Fruit fly (Drosophila melanogaster) whole organism, embryonic: ENCODE measurements around the gene CG8944.

Experiments used
- Atf-2 ChIP-seq: fragments of 200-800 bp; sonication (Bioruptor generic); optimal IDR thresholded peaks from 2 replicates; lab custom pipeline; 2016; ENCODE audit warnings: missing biosample characterization, missing genetic modification characterization
- Atf3 ChIP-seq: fragments of 200-800 bp; sonication (Bioruptor generic); optimal IDR thresholded peaks from 3 replicates; lab custom pipeline; 2016; ENCODE audit warnings: missing biosample characterization, missing genetic modification characterization
- CG10209 ChIP-seq: fragments of 200-800 bp; sonication (Bioruptor generic); optimal IDR thresholded peaks from 3 replicates; lab custom pipeline; 2017; ENCODE audit warnings: missing biosample characterization, mild to moderate bottlenecking, missing genetic modification characterization, missing genetic modification reagents
- CG10543 ChIP-seq: fragments of 200-800 bp; sonication (Bioruptor generic); optimal IDR thresholded peaks from 3 replicates; lab custom pipeline; 2017; ENCODE audit warnings: missing biosample characterization, mild to moderate bottlenecking, missing genetic modification characterization, moderate library complexity
- CG11456 ChIP-seq: fragments of 200-800 bp; sonication (Bioruptor generic); IDR thresholded peaks from 3 replicates; pipeline ENCODE4 v1.3.6; 2022; ENCODE audit warnings: missing biosample characterization, missing genetic modification characterization
- CG12155 ChIP-seq: fragments of 200-800 bp; sonication (Bioruptor generic); optimal IDR thresholded peaks from 3 replicates; lab custom pipeline; 2016; ENCODE audit warnings: missing biosample characterization, missing genetic modification characterization
- CG13424 ChIP-seq: fragments of 200-800 bp; sonication (Bioruptor generic); optimal IDR thresholded peaks from 2 replicates; lab custom pipeline; 2019; ENCODE audit warnings: missing biosample characterization, mild to moderate bottlenecking, missing genetic modification characterization, moderate library complexity
- CG13775 ChIP-seq: fragments of 200-800 bp; sonication (Bioruptor generic); optimal IDR thresholded peaks from 3 replicates; lab custom pipeline; 2017; ENCODE audit warnings: missing biosample characterization, mild to moderate bottlenecking, missing genetic modification characterization
- CG1602 ChIP-seq: fragments of 200-800 bp; sonication (Bioruptor generic); optimal IDR thresholded peaks from 3 replicates; lab custom pipeline; 2016; ENCODE audit warnings: missing biosample characterization, missing genetic modification characterization
- CG16779 ChIP-seq: fragments of 200-800 bp; sonication (Bioruptor generic); IDR thresholded peaks from 2 replicates; pipeline ENCODE4 v1.3.6; 2022; ENCODE audit warnings: missing biosample characterization, missing genetic modification characterization
- CG17328 ChIP-seq: fragments of 200-800 bp; sonication (Bioruptor generic); IDR thresholded peaks from 2 replicates; pipeline ENCODE4 v1.3.6; 2022; ENCODE audit warnings: missing biosample characterization, missing genetic modification characterization
- CG17802 ChIP-seq: fragments of 200-800 bp; sonication (Bioruptor generic); optimal IDR thresholded peaks from 2 replicates; lab custom pipeline; 2018; ENCODE audit warnings: missing biosample characterization, mild to moderate bottlenecking, missing genetic modification characterization, moderate library complexity
- CG18619 ChIP-seq: fragments of 200-800 bp; sonication (Bioruptor generic); optimal IDR thresholded peaks from 3 replicates; lab custom pipeline; 2017; ENCODE audit warnings: missing biosample characterization, mild to moderate bottlenecking, missing genetic modification characterization
- CG30020 ChIP-seq: fragments of 200-800 bp; optimal IDR thresholded peaks from 2 replicates; lab custom pipeline; 2019; ENCODE audit warnings: missing biosample characterization, mild to moderate bottlenecking, missing genetic modification characterization, moderate library complexity
- CG33557 ChIP-seq: fragments of 200-800 bp; sonication (Bioruptor generic); optimal IDR thresholded peaks from 2 replicates; lab custom pipeline; 2019; ENCODE audit warnings: missing biosample characterization, mild to moderate bottlenecking, missing genetic modification characterization, moderate library complexity
- CG4328 ChIP-seq: fragments of 200-800 bp; sonication (Bioruptor generic); optimal IDR thresholded peaks from 3 replicates; lab custom pipeline; 2017; ENCODE audit warnings: missing biosample characterization, missing genetic modification reagents, missing genetic modification characterization
- CG43689 ChIP-seq: fragments of 200-800 bp; sonication (Bioruptor generic); IDR thresholded peaks from 2 replicates; pipeline ENCODE4 v1.3.6; 2022; ENCODE audit warnings: missing biosample characterization, missing genetic modification characterization
- CG4820 ChIP-seq: fragments of 200-800 bp; sonication (Bioruptor generic); optimal IDR thresholded peaks from 3 replicates; lab custom pipeline; 2016; ENCODE audit warnings: missing biosample characterization, missing genetic modification characterization
- CG9876 ChIP-seq: fragments of 200-800 bp; sonication (Bioruptor generic); optimal IDR thresholded peaks from 2 replicates; lab custom pipeline; 2016; ENCODE audit warnings: missing biosample characterization, missing genetic modification characterization
- CTCF ChIP-seq: fragments of 200-800 bp; sonication (Bioruptor generic); optimal IDR thresholded peaks from 2 replicates; lab custom pipeline; 2017; ENCODE audit warnings: missing biosample characterization, mild to moderate bottlenecking, missing genetic modification characterization, moderate library complexity
- CkIIα-i1 ChIP-seq: fragments of 200-800 bp; sonication (Bioruptor generic); IDR thresholded peaks from 2 replicates; pipeline ENCODE4 v1.3.6; 2022; ENCODE audit warnings: missing biosample characterization, missing genetic modification characterization
- Dip2 ChIP-seq: fragments of 200-800 bp; sonication (Bioruptor generic); IDR thresholded peaks from 2 replicates; pipeline ENCODE4 v1.3.6; 2022; ENCODE audit warnings: missing biosample characterization, missing genetic modification characterization
- Drgx ChIP-seq: fragments of 200-800 bp; sonication (Bioruptor generic); IDR thresholded peaks from 2 replicates; pipeline ENCODE4 v1.3.6; 2022; ENCODE audit warnings: missing biosample characterization, missing genetic modification characterization
- Fer3 ChIP-seq: fragments of 200-800 bp; sonication (Bioruptor generic); optimal IDR thresholded peaks from 2 replicates; lab custom pipeline; 2018; ENCODE audit warnings: missing biosample characterization, mild to moderate bottlenecking, missing genetic modification characterization, moderate library complexity
- HLH4C ChIP-seq: fragments of 200-800 bp; sonication (Bioruptor generic); IDR thresholded peaks from 3 replicates; pipeline ENCODE4 v1.3.6; 2022; ENCODE audit warnings: missing biosample characterization, missing genetic modification characterization; ENCODE audit not compliant: partially characterized antibody
- Nf-YB ChIP-seq: fragments of 200-800 bp; sonication (Bioruptor generic); optimal IDR thresholded peaks from 3 replicates; lab custom pipeline; 2019; ENCODE audit warnings: missing biosample characterization, mild to moderate bottlenecking, missing genetic modification characterization, moderate library complexity
- PHDP ChIP-seq: fragments of 200-800 bp; sonication (Bioruptor generic); optimal IDR thresholded peaks from 3 replicates; lab custom pipeline; 2018; ENCODE audit warnings: missing biosample characterization, mild to moderate bottlenecking, missing genetic modification characterization, moderate library complexity
- Pdp1 ChIP-seq, 2 experiments: fragments of 200-800 bp; sonication (Bioruptor generic); optimal IDR thresholded peaks; 3 replicates each; lab custom pipeline; 2016; ENCODE audit warnings: missing biosample characterization in 2 of 2, missing genetic modification characterization in 2 of 2, mild to moderate bottlenecking in 1 of 2, moderate library complexity in 1 of 2
- Six4 ChIP-seq: fragments of 200-800 bp; sonication (Bioruptor generic); optimal IDR thresholded peaks from 2 replicates; lab custom pipeline; 2016; ENCODE audit warnings: missing biosample characterization, missing genetic modification characterization
- Spps ChIP-seq: fragments of 200-800 bp; sonication (Bioruptor generic); optimal IDR thresholded peaks from 2 replicates; lab custom pipeline; 2018; ENCODE audit warnings: missing biosample characterization, mild to moderate bottlenecking, missing genetic modification characterization
- abd-A ChIP-seq: fragments of 200-800 bp; sonication (Bioruptor generic); optimal IDR thresholded peaks from 3 replicates; lab custom pipeline; 2019; ENCODE audit warnings: missing biosample characterization, mild to moderate bottlenecking, missing genetic modification characterization, moderate library complexity
- cas ChIP-seq: fragments of 200-800 bp; sonication (Bioruptor generic); IDR thresholded peaks from 2 replicates; pipeline ENCODE4 v1.3.6; 2022; ENCODE audit warnings: missing biosample characterization, missing genetic modification characterization
- dpn ChIP-seq, 2 experiments: fragments of 200-800 bp; sonication (Bioruptor generic); optimal IDR thresholded peaks; 3 replicates each; lab custom pipeline; 2016; ENCODE audit warnings: missing biosample characterization in 2 of 2, missing genetic modification characterization in 2 of 2
- ewg ChIP-seq: fragments of 200-800 bp; sonication (Bioruptor generic); optimal IDR thresholded peaks from 3 replicates; lab custom pipeline; 2017; ENCODE audit warnings: mild to moderate bottlenecking, missing biosample characterization, missing genetic modification reagents, missing genetic modification characterization
- grau ChIP-seq: fragments of 200-800 bp; optimal IDR thresholded peaks from 3 replicates; lab custom pipeline; 2019; ENCODE audit warnings: missing biosample characterization, mild to moderate bottlenecking, missing genetic modification characterization, moderate library complexity
- h ChIP-seq: fragments of >200 bp; optimal IDR thresholded peaks from 2 replicates; lab custom pipeline; 2017
- insv ChIP-seq, 2 experiments: fragments of 200-800 bp; sonication (Bioruptor generic); optimal IDR thresholded peaks; 3 replicates each; lab custom pipeline; 2016 to 2018; ENCODE audit warnings: missing biosample characterization in 2 of 2, missing genetic modification characterization in 2 of 2
- ken ChIP-seq: fragments of 200-800 bp; sonication (Bioruptor generic); IDR thresholded peaks from 3 replicates; pipeline ENCODE4 v1.3.6; 2022; ENCODE audit warnings: missing biosample characterization, missing genetic modification characterization
- nom ChIP-seq: fragments of 200-800 bp; sonication (Bioruptor generic); optimal IDR thresholded peaks from 2 replicates; lab custom pipeline; 2017; ENCODE audit warnings: missing biosample characterization, missing genetic modification characterization, mild to moderate bottlenecking, moderate library complexity, missing genetic modification reagents
- pan ChIP-seq, 4 experiments: fragments of >200 bp in 3 of 4; fragments of 200-800 bp in 1 of 4; sonication (Bioruptor generic) in 1 of 4; optimal IDR thresholded peaks in 3 of 4; IDR thresholded peaks in 1 of 4; 2 replicates each; pipeline versions ENCODE4 v1.3.6 to Lab custom; 2017 to 2022; ENCODE audit warnings: missing biosample characterization in 2 of 4, missing genetic modification characterization in 2 of 4, mixed read lengths in 1 of 4
- pnt ChIP-seq: fragments of 200-800 bp; sonication (Bioruptor generic); optimal IDR thresholded peaks from 3 replicates; lab custom pipeline; 2016; ENCODE audit warnings: missing biosample characterization, missing genetic modification characterization
- pum ChIP-seq: fragments of 200-800 bp; sonication (Bioruptor generic); optimal IDR thresholded peaks from 2 replicates; lab custom pipeline; 2016; ENCODE audit warnings: missing biosample characterization, missing genetic modification characterization
- pzg ChIP-seq: fragments of 200-800 bp; sonication (Bioruptor generic); optimal IDR thresholded peaks from 3 replicates; lab custom pipeline; 2018; ENCODE audit warnings: missing biosample characterization, mild to moderate bottlenecking, missing genetic modification characterization, moderate library complexity
- ranshi ChIP-seq: fragments of 200-800 bp; sonication (Bioruptor generic); IDR thresholded peaks from 2 replicates; pipeline ENCODE4 v1.3.6; 2022; ENCODE audit warnings: missing biosample characterization, missing genetic modification characterization
- seq ChIP-seq: fragments of 200-800 bp; sonication (Bioruptor generic); IDR thresholded peaks from 2 replicates; pipeline ENCODE4 v1.3.6; 2022; ENCODE audit warnings: missing biosample characterization, missing genetic modification characterization
- sob ChIP-seq: fragments of 200-800 bp; sonication (Bioruptor generic); IDR thresholded peaks from 2 replicates; pipeline ENCODE4 v1.3.6; 2022; ENCODE audit warnings: missing biosample characterization, missing genetic modification characterization
- stwl ChIP-seq: fragments of 200-800 bp; sonication (Bioruptor generic); optimal IDR thresholded peaks from 3 replicates; lab custom pipeline; 2018; ENCODE audit warnings: missing biosample characterization, mild to moderate bottlenecking, missing genetic modification characterization, moderate library complexity
- wor ChIP-seq: fragments of 200-800 bp; sonication (Bioruptor generic); IDR thresholded peaks from 2 replicates; pipeline ENCODE4 v1.3.6; 2022; ENCODE audit warnings: missing biosample characterization, missing genetic modification characterization
- zen2 ChIP-seq: fragments of 200-800 bp; sonication (Bioruptor generic); IDR thresholded peaks from 3 replicates; pipeline ENCODE4 v1.3.6; 2022; ENCODE audit warnings: missing biosample characterization, missing genetic modification characterization; ENCODE audit not compliant: partially characterized antibody

CG8944 gene

dm6 chrX:15703720-15704206, 42.3 kb downstream of the CG8944 start, which contains the start of the genes Pis and Hap40 (continued):
- TF ChIP-seq Fer3 (peak; percentile 66), Six4 (GFP tag; lab: Kevin White, UChicago) (peak; percentile 12), h (lab: Kevin White, UChicago) (no peak), ken (GFP tag; lab: Robert Waterston, UW) (peak; percentile 67; the same call in 2 of the 3 replicates), pan (optimal IDR thresholded peaks at IDR 0.05; lab: Kevin White, UChicago) (no peak), pan (GFP tag; optimal IDR thresholded peaks at IDR 0.05 in 1 of 2, IDR thresholded peaks at IDR 0.05 in 1 of 2) (peak in 1 of 2 experiments; percentile 53), CG4328 (GFP tag; lab: Kevin White, UChicago) (peak; percentile 31), ewg (GFP tag; lab: Kevin White, UChicago) (peak; percentile 40), CG11456 (GFP tag; lab: Robert Waterston, UW) (peak; percentile 71; the same call in 2 of the 3 replicates), CG18619 (peak; percentile 72), ranshi (0 out of 2 replicates have a peak, but pooled peaks have one; percentile 65), Pdp1 (GFP tag; optimal IDR thresholded peaks at IDR 0.05; lab: Kevin White, UChicago) (peak; percentile 42 to 74), CG1602 (GFP tag; lab: Kevin White, UChicago) (peak; percentile 72), Drgx (GFP tag; lab: Robert Waterston, UW) (peak; percentile 47; the same call in 1 of the 2 replicates), CG12155 (GFP tag; lab: Kevin White, UChicago) (peak; percentile 71), stwl (peak; percentile 35), CG10543 (peak; percentile 68), CG13424 (tag; lab: Kevin White, UChicago) (peak; percentile 82), cas (GFP tag; lab: Robert Waterston, UW) (peak; percentile 51; the same call in 1 of the 2 replicates), Atf-2 (GFP tag; lab: Kevin White, UChicago) (peak; percentile 26), insv (GFP tag; optimal IDR thresholded peaks at IDR 0.05; lab: Kevin White, UChicago) (peak in 1 of 2 experiments; percentile 49), HLH4C (GFP tag; lab: Robert Waterston, UW) (no peak), Spps (tag; lab: Kevin White, UChicago) (peak; percentile 11), pzg (GFP tag; lab: Kevin White, UChicago) (peak; percentile 62), abd-A (tag; lab: Kevin White, UChicago) (no peak), zen2 (no peak), CG16779 (GFP tag; lab: Robert Waterston, UW) (no peak), CG4820 (GFP tag; lab: Kevin White, UChicago) (peak; percentile 57), CG9876 (GFP tag; lab: Kevin White, UChicago) (no peak), CG10209 (peak; percentile 61), CG30020 (tag; lab: Kevin White, UChicago) (peak; percentile 93), seq (GFP tag; lab: Robert Waterston, UW) (peak; percentile 51; the same call in 1 of the 2 replicates), CTCF (peak; percentile 13), Atf3 (GFP tag; lab: Kevin White, UChicago) (peak; percentile 6), pum (peak; percentile 49), CG17328 (GFP tag; lab: Robert Waterston, UW) (0 out of 2 replicates have a peak, but pooled peaks have one; percentile 39), nom (GFP tag; lab: Kevin White, UChicago) (no peak), PHDP (tag; lab: Kevin White, UChicago) (peak; percentile 66), pnt (GFP tag; lab: Kevin White, UChicago) (peak; percentile 73), dpn (GFP tag; optimal IDR thresholded peaks at IDR 0.05; lab: Kevin White, UChicago) (peak; percentile 51 to 78), Nf-YB (GFP tag; lab: Kevin White, UChicago) (peak; percentile 29), Dip2 (no peak), CG33557 (peak; percentile 50), CG17802 (tag; lab: Kevin White, UChicago) (peak; percentile 77), grau (tag; lab: Kevin White, UChicago) (peak; percentile 84), CkIIα-i1 (no peak), CG13775 (GFP tag; lab: Kevin White, UChicago) (peak; percentile 80), wor (GFP tag; lab: Robert Waterston, UW) (peak; percentile 64), CG43689 (GFP tag; lab: Robert Waterston, UW) (no peak), sob (GFP tag; lab: Robert Waterston, UW) (peak; percentile 68; the same call in 1 of the 2 replicates)
